Fruit fly (Drosophila melanogaster): ENCODE measurements around the gene CG14073.
A peak's percentile ranks its signal among the peaks of the same experiment; 100 is the strongest.

DNA sequence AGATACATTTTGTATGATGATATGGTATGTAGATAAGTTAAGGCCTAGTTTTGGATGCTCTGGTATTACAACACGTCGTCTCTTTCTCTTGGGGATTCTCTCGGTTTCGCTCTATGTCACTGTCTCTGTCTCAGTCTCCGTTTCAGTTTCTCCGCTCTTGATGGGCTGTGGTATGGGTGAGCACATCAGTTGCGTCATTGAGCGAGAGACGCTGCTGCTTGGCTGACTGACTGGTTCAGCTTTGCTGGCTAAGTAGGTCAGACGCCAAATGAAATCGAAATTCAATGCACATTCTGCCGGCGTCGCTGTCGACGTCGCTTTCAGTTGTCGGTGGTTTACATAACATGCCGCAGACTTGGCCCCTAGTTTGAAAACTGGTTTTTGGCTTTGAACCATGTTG lies 66.6 kb downstream of the CG14073 start:
- TF ChIP-seq fd85E (GFP tag; optimal IDR thresholded peaks at IDR 0.05) (no peak), CG3032 (tag; optimal IDR thresholded peaks at IDR 0.05) (no peak), CG7368 (GFP tag; optimal IDR thresholded peaks at IDR 0.05) (no peak), Hr38 (GFP tag; optimal IDR thresholded peaks at IDR 0.05) (no peak), Blimp-1 (GFP tag; optimal IDR thresholded peaks at IDR 0.05) (peak; percentile 97), Ets96B (tag; optimal IDR thresholded peaks at IDR 0.05) (no peak), CG6276 (GFP tag; optimal IDR thresholded peaks at IDR 0.05) (no peak), CG9139 (GFP tag; optimal IDR thresholded peaks at IDR 0.05) (no peak), CG11294 (GFP tag; IDR thresholded peaks at IDR 0.05) (no peak), CG6854 (GFP tag; optimal IDR thresholded peaks at IDR 0.05) (peak; percentile 8), cyc (GFP tag; optimal IDR thresholded peaks at IDR 0.05) (no peak), esn (GFP tag; optimal IDR thresholded peaks at IDR 0.05) (no peak), dsx (GFP tag; optimal IDR thresholded peaks at IDR 0.05; ENCODE audit: poor library complexity, severe bottlenecking) (no peak), salr (GFP tag; optimal IDR thresholded peaks at IDR 0.05) (no peak)
